Worm (Caenorhabditis elegans) whole organism, L3 larva: Measurements from ENCODE around the gene scav-4.

Source experiments
- ZK546.5 ChIP-seq: sonication (generic microtip); optimal IDR thresholded peaks from 2 replicates; lab custom pipeline; 2017; ENCODE audit warnings: missing biosample characterization, missing genetic modification characterization
- aly-2 ChIP-seq: fragments of 150-350 bp; optimal IDR thresholded peaks from 2 replicates; lab custom pipeline; 2014; ENCODE audit warnings: missing biosample characterization, missing genetic modification characterization
- ama-1 ChIP-seq: fragments of 150-350 bp; optimal IDR thresholded peaks from 2 replicates; lab custom pipeline; 2018
- ceh-16 ChIP-seq: sonication (generic microtip); optimal IDR thresholded peaks from 2 replicates; lab custom pipeline; 2017; ENCODE audit warnings: missing biosample characterization, missing genetic modification characterization
- ceh-28 ChIP-seq: fragments of 150-350 bp; optimal IDR thresholded peaks from 2 replicates; lab custom pipeline; 2014; ENCODE audit warnings: missing biosample characterization, missing genetic modification reagents, missing genetic modification characterization
- ceh-82 ChIP-seq: fragments of 150-350 bp; optimal IDR thresholded peaks from 2 replicates; lab custom pipeline; 2014; ENCODE audit warnings: missing biosample characterization, missing genetic modification characterization
- ceh-9 ChIP-seq: sonication (generic microtip); optimal IDR thresholded peaks from 2 replicates; lab custom pipeline; 2018; ENCODE audit warnings: missing biosample characterization, missing genetic modification characterization
- egl-27 ChIP-seq: sonication (generic microtip); optimal IDR thresholded peaks from 4 replicates; lab custom pipeline; 2017; ENCODE audit warnings: missing biosample characterization, missing genetic modification reagents, missing genetic modification characterization
- egl-5 ChIP-seq: fragments of 150-350 bp; optimal IDR thresholded peaks from 2 replicates; lab custom pipeline; 2017; ENCODE audit warnings: missing biosample characterization, missing genetic modification reagents, missing genetic modification characterization, inconsistent platforms
- elt-1 ChIP-seq: fragments of 150-350 bp; optimal IDR thresholded peaks from 2 replicates; lab custom pipeline; 2014; ENCODE audit warnings: missing biosample characterization, missing genetic modification characterization
- eor-1 ChIP-seq, 2 experiments: fragments of 150-350 bp; optimal IDR thresholded peaks; 2 replicates each; lab custom pipeline; 2014 to 2018; ENCODE audit warnings: missing biosample characterization in 2 of 2, missing genetic modification characterization in 2 of 2
- fkh-2 ChIP-seq: fragments of 150-350 bp; optimal IDR thresholded peaks from 2 replicates; lab custom pipeline; 2014; ENCODE audit warnings: missing biosample characterization, missing genetic modification reagents, missing genetic modification characterization
- fos-1 ChIP-seq: fragments of 150-350 bp; optimal IDR thresholded peaks from 2 replicates; lab custom pipeline; 2014; ENCODE audit warnings: missing biosample characterization, missing genetic modification characterization
- hmg-11 ChIP-seq: sonication (generic microtip); optimal IDR thresholded peaks from 2 replicates; lab custom pipeline; 2016; ENCODE audit warnings: missing genetic modification characterization, missing compliant biosample characterization
- jun-1 ChIP-seq: fragments of 150-350 bp; optimal IDR thresholded peaks from 2 replicates; lab custom pipeline; 2014; ENCODE audit warnings: missing biosample characterization, missing genetic modification reagents, missing genetic modification characterization
- lin-15B ChIP-seq: fragments of 150-350 bp; optimal IDR thresholded peaks from 2 replicates; lab custom pipeline; 2014; ENCODE audit warnings: missing biosample characterization, missing genetic modification characterization
- mdl-1 ChIP-seq: fragments of 150-350 bp; optimal IDR thresholded peaks from 2 replicates; lab custom pipeline; 2014; ENCODE audit warnings: missing biosample characterization, missing genetic modification characterization
- nhr-23 ChIP-seq: fragments of 150-350 bp; optimal IDR thresholded peaks from 2 replicates; lab custom pipeline; 2014; ENCODE audit warnings: missing biosample characterization, missing genetic modification reagents, missing genetic modification characterization
- nhr-237 ChIP-seq: fragments of 150-350 bp; optimal IDR thresholded peaks from 2 replicates; lab custom pipeline; 2014; ENCODE audit warnings: missing biosample characterization, missing genetic modification characterization
- nhr-25 ChIP-seq: sonication (generic microtip); optimal IDR thresholded peaks from 2 replicates; lab custom pipeline; 2017; ENCODE audit warnings: missing biosample characterization, missing genetic modification characterization
- nhr-43 ChIP-seq: sonication (generic microtip); optimal IDR thresholded peaks from 2 replicates; lab custom pipeline; 2016; ENCODE audit warnings: mild to moderate bottlenecking, missing genetic modification characterization, missing compliant biosample characterization; ENCODE audit not compliant: poor library complexity, severe bottlenecking
- nhr-67 ChIP-seq: fragments of 150-350 bp; optimal IDR thresholded peaks from 2 replicates; lab custom pipeline; 2014; ENCODE audit warnings: missing biosample characterization, missing genetic modification characterization
- nhr-76 ChIP-seq: fragments of 150-350 bp; sonication (generic microtip); optimal IDR thresholded peaks from 5 replicates; lab custom pipeline; 2014; ENCODE audit warnings: missing biosample characterization, missing genetic modification characterization
- nhr-77 ChIP-seq: fragments of 150-350 bp; optimal IDR thresholded peaks from 2 replicates; lab custom pipeline; 2014; ENCODE audit warnings: missing biosample characterization, missing genetic modification characterization
- pha-4 ChIP-seq: fragments of 150-350 bp; optimal IDR thresholded peaks from 2 replicates; lab custom pipeline; 2014; ENCODE audit warnings: missing biosample characterization, missing genetic modification reagents, missing genetic modification characterization
- pqm-1 ChIP-seq: fragments of 150-350 bp; optimal IDR thresholded peaks from 2 replicates; lab custom pipeline; 2017; ENCODE audit warnings: missing biosample characterization, missing genetic modification characterization, inconsistent platforms
- sea-2 ChIP-seq: fragments of 150-350 bp; sonication (generic microtip); optimal IDR thresholded peaks from 4 replicates; lab custom pipeline; 2014; ENCODE audit warnings: missing biosample characterization, missing genetic modification reagents, missing genetic modification characterization
- skn-1 ChIP-seq: fragments of 150-350 bp; optimal IDR thresholded peaks from 2 replicates; lab custom pipeline; 2014; ENCODE audit warnings: missing biosample characterization, missing genetic modification characterization
- snpc-4 ChIP-seq: fragments of 150-350 bp; optimal IDR thresholded peaks from 2 replicates; lab custom pipeline; 2014; ENCODE audit warnings: missing biosample characterization, missing genetic modification characterization
- zag-1 ChIP-seq: fragments of 150-350 bp; optimal IDR thresholded peaks from 2 replicates; lab custom pipeline; 2014; ENCODE audit warnings: missing biosample characterization, missing genetic modification characterization
- ztf-11 ChIP-seq: fragments of 150-350 bp; optimal IDR thresholded peaks from 2 replicates; lab custom pipeline; 2014; ENCODE audit warnings: missing biosample characterization, missing genetic modification characterization
- ztf-4 ChIP-seq: fragments of 150-350 bp; optimal IDR thresholded peaks from 2 replicates; lab custom pipeline; 2014; ENCODE audit warnings: missing biosample characterization, missing genetic modification characterization

The scav-4 gene

ce11 chrX:12996161-12996560, 14.6 kb downstream of the scav-4 start:
- TF ChIP-seq nhr-43 (tag; lab: Kevin White, UChicago) (no peak), skn-1 (tag; lab: Kevin White, UChicago) (no peak), ceh-16 (tag; lab: Kevin White, UChicago) (no peak), fos-1 (tag; lab: Kevin White, UChicago) (no peak), pha-4 (tag; lab: Kevin White, UChicago) (no peak), aly-2 (tag; lab: Kevin White, UChicago) (no peak), zag-1 (tag; lab: Kevin White, UChicago) (no peak), ZK546.5 (tag; lab: Kevin White, UChicago) (no peak), elt-1 (no peak)
- TF ChIP-seq, all 47 proteins: peak for 0

- TF ChIP-seq ceh-82 (no peak), nhr-25 (peak; percentile 37), jun-1 (tag; lab: Kevin White, UChicago) (no peak), zag-1 (tag; lab: Kevin White, UChicago) (no peak), sea-2 (GFP tag; lab: Kevin White, UChicago) (no peak), hmg-11 (tag; lab: Kevin White, UChicago) (no peak), ceh-28 (tag; lab: Kevin White, UChicago) (no peak), skn-1 (tag; lab: Kevin White, UChicago) (no peak), lin-15B (tag; lab: Kevin White, UChicago) (no peak)
Measured at ce11 chrX:12999567-12999966, 18.0 kb downstream of the scav-4 start.

ce11 chrX:13000837-13001236, 19.3 kb downstream of the scav-4 start:
- TF ChIP-seq ztf-4 (no peak), nhr-67 (tag; lab: Kevin White, UChicago) (no peak), nhr-25 (no peak), ama-1 (no peak), mdl-1 (tag; lab: Kevin White, UChicago) (no peak), snpc-4 (no peak), ztf-11 (no peak), ceh-16 (tag; lab: Kevin White, UChicago) (no peak), nhr-77 (tag; lab: Kevin White, UChicago) (no peak), nhr-237 (tag; lab: Kevin White, UChicago) (no peak), egl-27 (tag; lab: Kevin White, UChicago) (no peak), nhr-23 (tag; lab: Kevin White, UChicago) (no peak), nhr-76 (tag; lab: Kevin White, UChicago) (no peak), eor-1 (tag; optimal IDR thresholded peaks at IDR 0.05; lab: Kevin White, UChicago) (no peak), ceh-9 (no peak)
- TF ChIP-seq, all 47 proteins: peak for 0

- no peak for TF ChIP-seq ztf-4
- no peak for TF ChIP-seq pqm-1 (tag; lab: Kevin White, UChicago)
- peak; percentile 3 for TF ChIP-seq elt-1
- TF ChIP-seq, all 47 proteins: peak for 1
Measured at ce11 chrX:13002322-13002721, 20.7 kb downstream of the scav-4 start.

- TF ChIP-seq nhr-25 (peak; percentile 92), nhr-237 (tag; lab: Kevin White, UChicago) (no peak)
Measured at ce11 chrX:13003092-13003491, 21.5 kb downstream of the scav-4 start.

ce11 chrX:13004491-13005093, 23.0 kb downstream of the scav-4 start:
- TF ChIP-seq nhr-25 = peak; percentile 93
- TF ChIP-seq elt-1 = peak; percentile 87
- TF ChIP-seq nhr-23 (tag; lab: Kevin White, UChicago) = peak; percentile 45
- no peak for TF ChIP-seq snpc-4

ce11 chrX:13005730-13006129, 24.2 kb downstream of the scav-4 start:
- no peak for TF ChIP-seq elt-1
- TF ChIP-seq egl-5 (tag; lab: Kevin White, UChicago) = no peak
- no peak for TF ChIP-seq ceh-16 (tag; lab: Kevin White, UChicago)
- TF ChIP-seq nhr-25 = peak; percentile 67
- no peak for TF ChIP-seq fkh-2 (tag; lab: Kevin White, UChicago)
